Worm (Caenorhabditis elegans) whole organism, young adult: ENCODE results near the gene F38B2.2.
A peak's percentile ranks its signal among the peaks of the same experiment; 100 is the strongest.

ENCODE experiments used
- C06A6.2 ChIP-seq: fragments of 200-800 bp; sonication (Bioruptor generic); conservative IDR thresholded peaks from 2 replicates; pipeline ENCODE4 v1.3.6; 2022; ENCODE audit warnings: missing genetic modification characterization, missing compliant biosample characterization
- C17E4.6 ChIP-seq: fragments of 200-800 bp; sonication (Bioruptor generic); IDR thresholded peaks from 2 replicates; pipeline ENCODE4 v1.3.6; 2022; ENCODE audit warnings: missing genetic modification reagents, missing genetic modification characterization, missing compliant biosample characterization
- F55B11.4 ChIP-seq: sonication (generic microtip); optimal IDR thresholded peaks from 2 replicates; lab custom pipeline; 2016; ENCODE audit warnings: missing compliant biosample characterization, missing genetic modification characterization, borderline replicate concordance; ENCODE audit not compliant: insufficient read depth
- F57C9.4 ChIP-seq: sonication (generic microtip); optimal IDR thresholded peaks from 2 replicates; lab custom pipeline; 2017; ENCODE audit warnings: mild to moderate bottlenecking, missing genetic modification characterization, missing compliant biosample characterization
- T07F8.4 ChIP-seq: sonication (generic microtip); optimal IDR thresholded peaks from 2 replicates; lab custom pipeline; 2016; ENCODE audit warnings: mild to moderate bottlenecking, missing genetic modification characterization, moderate library complexity, missing compliant biosample characterization
- Y53F4B.3 ChIP-seq: fragments of 200-800 bp; sonication (Bioruptor generic); IDR thresholded peaks from 2 replicates; pipeline ENCODE4 v1.3.6; 2022; ENCODE audit warnings: missing genetic modification reagents, missing genetic modification characterization, missing compliant biosample characterization
- Y56A3A.18 ChIP-seq: fragments of 200-800 bp; sonication (Bioruptor generic); IDR thresholded peaks from 2 replicates; pipeline ENCODE4 v1.3.6; 2022; ENCODE audit warnings: missing genetic modification reagents, missing genetic modification characterization, missing compliant biosample characterization
- ZK185.1 ChIP-seq: sonication (generic microtip); optimal IDR thresholded peaks from 2 replicates; lab custom pipeline; 2016; ENCODE audit warnings: mild to moderate bottlenecking, missing genetic modification characterization, missing compliant biosample characterization; ENCODE audit not compliant: poor library complexity, severe bottlenecking
- akir-1 ChIP-seq: fragments of 200-800 bp; sonication (Bioruptor generic); optimal IDR thresholded peaks from 2 replicates; lab custom pipeline; 2018; ENCODE audit warnings: mild to moderate bottlenecking, missing genetic modification characterization, moderate library complexity, missing compliant biosample characterization
- aptf-3 ChIP-seq: fragments of 200-800 bp; sonication (Bioruptor generic); IDR thresholded peaks from 2 replicates; pipeline ENCODE4 v1.3.6; 2022; ENCODE audit warnings: missing genetic modification characterization, missing compliant biosample characterization
- athp-1 ChIP-seq: sonication (generic microtip); optimal IDR thresholded peaks from 2 replicates; lab custom pipeline; 2017; ENCODE audit warnings: mild to moderate bottlenecking, missing genetic modification characterization, missing compliant biosample characterization
- attf-3 ChIP-seq: fragments of 200-800 bp; sonication (Bioruptor generic); conservative IDR thresholded peaks from 2 replicates; pipeline ENCODE4 v1.3.6; 2022; ENCODE audit warnings: missing genetic modification reagents, missing genetic modification characterization, missing compliant biosample characterization
- attf-5 ChIP-seq: fragments of 200-800 bp; sonication (Bioruptor generic); optimal IDR thresholded peaks from 2 replicates; lab custom pipeline; 2018; ENCODE audit warnings: mild to moderate bottlenecking, missing genetic modification characterization, missing compliant biosample characterization
- attf-6 ChIP-seq: fragments of 200-800 bp; sonication (Bioruptor generic); IDR thresholded peaks from 2 replicates; pipeline ENCODE4 v1.3.6; 2022; ENCODE audit warnings: missing genetic modification reagents, missing genetic modification characterization, missing compliant biosample characterization
- bed-2 ChIP-seq: fragments of 200-800 bp; sonication (Bioruptor generic); IDR thresholded peaks from 2 replicates; pipeline ENCODE4 v1.3.6; 2022; ENCODE audit warnings: missing genetic modification reagents, missing genetic modification characterization, missing compliant biosample characterization
- die-1 ChIP-seq: sonication (generic microtip); optimal IDR thresholded peaks from 2 replicates; lab custom pipeline; 2016; ENCODE audit warnings: missing genotype, mild to moderate bottlenecking, missing genetic modification characterization, missing compliant biosample characterization
- egl-44 ChIP-seq: fragments of 200-800 bp; sonication (Bioruptor generic); IDR thresholded peaks from 2 replicates; pipeline ENCODE4 v1.3.6; 2022; ENCODE audit warnings: missing genetic modification reagents, missing genetic modification characterization, missing compliant biosample characterization
- egrh-3 ChIP-seq: fragments of 200-800 bp; sonication (Bioruptor generic); IDR thresholded peaks from 2 replicates; pipeline ENCODE4 v1.3.6; 2022; ENCODE audit warnings: missing genetic modification reagents, missing genetic modification characterization, missing compliant biosample characterization
- ekl-4 ChIP-seq: fragments of 200-800 bp; sonication (Bioruptor generic); IDR thresholded peaks from 2 replicates; pipeline ENCODE4 v1.3.6; 2022; ENCODE audit warnings: missing genetic modification reagents, missing genetic modification characterization, missing compliant biosample characterization
- ets-4 ChIP-seq: fragments of 200-800 bp; sonication (Bioruptor generic); optimal IDR thresholded peaks from 2 replicates; lab custom pipeline; 2018; ENCODE audit warnings: mild to moderate bottlenecking, missing genetic modification characterization, missing compliant biosample characterization
- him-1 ChIP-seq: sonication (generic microtip); optimal IDR thresholded peaks from 2 replicates; lab custom pipeline; 2016; ENCODE audit warnings: missing genotype, missing genetic modification reagents, missing genetic modification characterization, missing compliant biosample characterization
- hlh-12 ChIP-seq: sonication (generic microtip); optimal IDR thresholded peaks from 2 replicates; lab custom pipeline; 2016; ENCODE audit warnings: missing genetic modification characterization, missing compliant biosample characterization
- let-607 ChIP-seq, 2 experiments: fragments of 200-800 bp in 1 of 2; sonication (Bioruptor generic) in 1 of 2; sonication (generic microtip) in 1 of 2; optimal IDR thresholded peaks; 2 replicates each; lab custom pipeline; 2016 to 2018; ENCODE audit warnings: mild to moderate bottlenecking in 2 of 2, missing compliant biosample characterization in 2 of 2, missing genetic modification characterization in 2 of 2, moderate library complexity in 2 of 2, missing genotype in 1 of 2
- lin-54 ChIP-seq: fragments of 200-800 bp; sonication (Bioruptor generic); optimal IDR thresholded peaks from 2 replicates; lab custom pipeline; 2018; ENCODE audit warnings: mild to moderate bottlenecking, missing genetic modification characterization, missing compliant biosample characterization
- lsy-27 ChIP-seq: sonication (generic microtip); optimal IDR thresholded peaks from 2 replicates; lab custom pipeline; 2017; ENCODE audit warnings: missing genetic modification characterization, mild to moderate bottlenecking, missing compliant biosample characterization, antibody characterized with exemption, missing genotype, borderline replicate concordance; ENCODE audit not compliant: insufficient read depth
- madf-3 ChIP-seq: fragments of 200-800 bp; sonication (Bioruptor generic); IDR thresholded peaks from 2 replicates; pipeline ENCODE4 v1.3.6; 2022; ENCODE audit warnings: missing genetic modification reagents, missing genetic modification characterization, missing compliant biosample characterization
- mel-28 ChIP-seq: sonication (generic microtip); optimal IDR thresholded peaks from 2 replicates; lab custom pipeline; 2016; ENCODE audit warnings: borderline replicate concordance, mild to moderate bottlenecking, missing genetic modification characterization, missing compliant biosample characterization
- mes-4 ChIP-seq: sonication (generic microtip); optimal IDR thresholded peaks from 2 replicates; lab custom pipeline; 2016; ENCODE audit warnings: missing genotype, missing genetic modification characterization, missing compliant biosample characterization
- nhr-120 ChIP-seq: fragments of 200-800 bp; sonication (Bioruptor generic); IDR thresholded peaks from 2 replicates; pipeline ENCODE4 v1.3.6; 2022; ENCODE audit warnings: missing genetic modification characterization, missing compliant biosample characterization
- nhr-179 ChIP-seq: sonication (generic microtip); optimal IDR thresholded peaks from 2 replicates; lab custom pipeline; 2016; ENCODE audit warnings: mild to moderate bottlenecking, missing genetic modification characterization, missing compliant biosample characterization
- nhr-80 ChIP-seq: sonication (generic microtip); optimal IDR thresholded peaks from 2 replicates; lab custom pipeline; 2016; ENCODE audit warnings: missing genetic modification characterization, missing compliant biosample characterization
- nhr-90 ChIP-seq: sonication (generic microtip); optimal IDR thresholded peaks from 2 replicates; lab custom pipeline; 2016; ENCODE audit warnings: missing genotype, mild to moderate bottlenecking, missing genetic modification characterization, missing compliant biosample characterization
- pbrm-1 ChIP-seq: fragments of 200-800 bp; sonication (Bioruptor generic); IDR thresholded peaks from 2 replicates; pipeline ENCODE4 v1.3.6; 2022; ENCODE audit warnings: missing genetic modification reagents, missing genetic modification characterization, missing compliant biosample characterization
- repo-1 ChIP-seq: sonication (generic microtip); optimal IDR thresholded peaks from 2 replicates; lab custom pipeline; 2017; ENCODE audit warnings: mild to moderate bottlenecking, missing genetic modification characterization, missing compliant biosample characterization
- rpc-1 ChIP-seq, 2 experiments: fragments of 150-350 bp in 1 of 2; sonication (generic microtip) in 1 of 2; optimal IDR thresholded peaks; 2 replicates each; lab custom pipeline; 2014 to 2018; ENCODE audit warnings: missing biosample characterization in 1 of 2, missing genetic modification characterization in 1 of 2, missing genetic modification reagents in 1 of 2, missing genotype in 1 of 2
- snpc-1.1 ChIP-seq: sonication (generic microtip); optimal IDR thresholded peaks from 2 replicates; lab custom pipeline; 2017; ENCODE audit warnings: missing genetic modification characterization, mild to moderate bottlenecking, missing compliant biosample characterization, antibody characterized with exemption, moderate library complexity, missing genotype, missing genetic modification reagents; ENCODE audit not compliant: insufficient read depth
- snpc-4 ChIP-seq, 5 experiments: fragments of 150-350 bp in 1 of 5; sonication (generic microtip) in 4 of 5; optimal IDR thresholded peaks; 2 replicates each; lab custom pipeline; 2014 to 2018; ENCODE audit warnings: missing genetic modification characterization in 5 of 5, missing biosample characterization in 3 of 5, antibody characterized with exemption in 2 of 5, mild to moderate bottlenecking in 2 of 5, missing compliant biosample characterization in 2 of 5, missing genotype in 2 of 5, moderate library complexity in 2 of 5, missing genetic modification reagents in 1 of 5
- somi-1 ChIP-seq: fragments of 200-800 bp; sonication (Bioruptor generic); optimal IDR thresholded peaks from 2 replicates; lab custom pipeline; 2018; ENCODE audit warnings: mild to moderate bottlenecking, missing genetic modification characterization, missing compliant biosample characterization
- sptf-2 ChIP-seq: fragments of 200-800 bp; sonication (Bioruptor generic); optimal IDR thresholded peaks from 2 replicates; lab custom pipeline; 2018; ENCODE audit warnings: mild to moderate bottlenecking, missing genetic modification characterization, missing compliant biosample characterization
- tlf-1 ChIP-seq: fragments of 200-800 bp; sonication (Bioruptor generic); optimal IDR thresholded peaks from 2 replicates; lab custom pipeline; 2018; ENCODE audit warnings: mild to moderate bottlenecking, missing genetic modification characterization, missing compliant biosample characterization
- ztf-25 ChIP-seq: fragments of 200-800 bp; sonication (Bioruptor generic); IDR thresholded peaks from 2 replicates; pipeline ENCODE4 v1.3.6; 2022; ENCODE audit warnings: missing genetic modification reagents, missing genetic modification characterization, missing compliant biosample characterization
- ztf-3 ChIP-seq: fragments of 200-800 bp; sonication (Bioruptor generic); optimal IDR thresholded peaks from 2 replicates; lab custom pipeline; 2018; ENCODE audit warnings: mild to moderate bottlenecking, missing genetic modification characterization, missing compliant biosample characterization
- ztf-6 ChIP-seq: fragments of 200-800 bp; sonication (Bioruptor generic); IDR thresholded peaks from 2 replicates; pipeline ENCODE4 v1.3.6; 2022; ENCODE audit warnings: missing genetic modification reagents, missing genetic modification characterization, missing compliant biosample characterization

Gene F38B2.2

ce11 chrX:11252429-11252828 lies 26.7 kb downstream of the F38B2.2 start (continued):
- TF ChIP-seq nhr-179 (tag; lab: Kevin White, UChicago) (peak; percentile 52), bed-2 (GFP tag; lab: Robert Waterston, UW) (no peak), Y56A3A.18 (GFP tag; lab: Robert Waterston, UW) (0 out of 2 replicates have a peak, but pooled peaks have one; percentile 54), mes-4 (peak; percentile 77), ZK185.1 (tag; lab: Kevin White, UChicago) (peak; percentile 88), let-607 (tag; optimal IDR thresholded peaks at IDR 0.05; lab: Kevin White, UChicago) (peak in 1 of 2 experiments; percentile 42), mel-28 (no peak), athp-1 (tag; lab: Kevin White, UChicago) (no peak), aptf-3 (no peak), him-1 (tag; lab: Kevin White, UChicago) (peak; percentile 90), egl-44 (GFP tag; lab: Robert Waterston, UW) (peak; percentile 51; the same call in 1 of the 2 replicates), nhr-90 (tag; lab: Kevin White, UChicago) (peak; percentile 72), F57C9.4 (tag; lab: Kevin White, UChicago) (no peak), egrh-3 (peak; percentile 23; the same call in 1 of the 2 replicates), hlh-12 (no peak), sptf-2 (GFP tag; lab: Kevin White, UChicago) (peak; percentile 78), T07F8.4 (peak; percentile 48), die-1 (tag; lab: Kevin White, UChicago) (peak; percentile 81), pbrm-1 (GFP tag; lab: Robert Waterston, UW) (peak; percentile 92), nhr-120 (GFP tag; lab: Robert Waterston, UW) (no peak), attf-3 (GFP tag; lab: Robert Waterston, UW) (0 out of 2 replicates have a peak, but pooled peaks have one; percentile 18), rpc-1 (optimal IDR thresholded peaks at IDR 0.05; lab: Kevin White, UChicago) (peak; percentile 91), rpc-1 (tag; optimal IDR thresholded peaks at IDR 0.05; lab: Kevin White, UChicago) (peak; percentile 94), ztf-25 (GFP tag; lab: Robert Waterston, UW) (peak; percentile 86), Y53F4B.3 (peak; percentile 63), snpc-4 (GFP tag; optimal IDR thresholded peaks at IDR 0.05; lab: Kevin White, UChicago) (peak; percentile 82), snpc-4 (tag; optimal IDR thresholded peaks at IDR 0.05; lab: Kevin White, UChicago) (peak in 2 of 4 experiments; percentile 53 to 76), C17E4.6 (GFP tag; lab: Robert Waterston, UW) (no peak), lin-54 (GFP tag; lab: Kevin White, UChicago) (no peak), attf-5 (peak; percentile 40), snpc-1.1 (peak; percentile 19)

ce11 chrX:11251928-11252327 lies 27.2 kb downstream of the F38B2.2 start:
- TF ChIP-seq nhr-80 (tag; lab: Kevin White, UChicago) (peak; percentile 79), F55B11.4 (no peak), ets-4 (peak; percentile 81)

- TF ChIP-seq attf-6 (GFP tag; lab: Robert Waterston, UW) = no peak
- TF ChIP-seq ztf-6 (GFP tag; lab: Robert Waterston, UW) = no peak
- no peak for TF ChIP-seq tlf-1 (GFP tag; lab: Kevin White, UChicago)
- no peak for TF ChIP-seq somi-1 (GFP tag; lab: Kevin White, UChicago)
- TF ChIP-seq ekl-4 (GFP tag; lab: Robert Waterston, UW) = no peak
- no peak for TF ChIP-seq C06A6.2 (GFP tag; lab: Robert Waterston, UW)
- no peak for TF ChIP-seq akir-1 (GFP tag; lab: Kevin White, UChicago)
- no peak for TF ChIP-seq repo-1 (tag; lab: Kevin White, UChicago)
- no peak for TF ChIP-seq aptf-3
- no peak for TF ChIP-seq athp-1 (tag; lab: Kevin White, UChicago)
- TF ChIP-seq madf-3 (GFP tag; lab: Robert Waterston, UW) = no peak
- TF ChIP-seq ztf-3 (GFP tag; lab: Kevin White, UChicago) = no peak
- no peak for TF ChIP-seq lsy-27 (tag; lab: Kevin White, UChicago)
- no peak for TF ChIP-seq attf-3 (GFP tag; lab: Robert Waterston, UW)
- TF ChIP-seq, all 124 proteins: peak for 0
Observed at ce11 chrX:11250983-11251382, 28.2 kb downstream of the F38B2.2 start.
